Fruit fly (Drosophila melanogaster): Measurements from ENCODE around the gene SPE.

The SPE gene

dm6 chr3R:23728086-23728485 is 42.0 kb downstream of the SPE start:
- no peak for TF ChIP-seq BEAF-32 (GFP tag; optimal IDR thresholded peaks at IDR 0.05)
- TF ChIP-seq CG13287 (GFP tag; IDR thresholded peaks at IDR 0.05; ENCODE audit: partially characterized antibody) = peak; percentile 22; the same call in 1 of the 2 replicates
- no peak for TF ChIP-seq cas (GFP tag; IDR thresholded peaks at IDR 0.05)
- peak; percentile 88 for TF ChIP-seq nom (GFP tag; optimal IDR thresholded peaks at IDR 0.05)
- TF ChIP-seq CG17385 (GFP tag; optimal IDR thresholded peaks at IDR 0.05) = peak; percentile 45
- TF ChIP-seq CG10321 (GFP tag; IDR thresholded peaks at IDR 0.05) = no peak
- TF ChIP-seq Drgx (GFP tag; IDR thresholded peaks at IDR 0.05) = peak; percentile 51; the same call in 1 of the 2 replicates
- TF ChIP-seq Tbp (GFP tag; optimal IDR thresholded peaks at IDR 0.05) = no peak
- TF ChIP-seq bsh (GFP tag; optimal IDR thresholded peaks at IDR 0.05) = peak in 1 of 2 experiments; percentile 57
- TF ChIP-seq sob (GFP tag; IDR thresholded peaks at IDR 0.05) = 0 out of 2 replicates have a peak, but pooled peaks have one; percentile 6
- TF ChIP-seq klu (GFP tag; IDR thresholded peaks at IDR 0.05) = no peak
- no peak for TF ChIP-seq odd (GFP tag; optimal IDR thresholded peaks at IDR 0.05)
- TF ChIP-seq Adf1 (GFP tag; IDR thresholded peaks at IDR 0.05) = 0 out of 2 replicates have a peak, but pooled peaks have one; percentile 19
- peak; percentile 28 for TF ChIP-seq CG15514 (GFP tag; optimal IDR thresholded peaks at IDR 0.05)
- TF ChIP-seq CG3726 (GFP tag; IDR thresholded peaks at IDR 0.05) = no peak
- peak; percentile 41 for TF ChIP-seq sens (GFP tag)
- TF ChIP-seq lab (GFP tag; optimal IDR thresholded peaks at IDR 0.05) = peak; percentile 29
- TF ChIP-seq CG3847 (GFP tag; IDR thresholded peaks at IDR 0.05) = no peak
- TF ChIP-seq nerfin-2 (GFP tag; IDR thresholded peaks at IDR 0.05; ENCODE audit: partially characterized antibody) = 0 out of 2 replicates have a peak, but pooled peaks have one; percentile 9
- TF ChIP-seq CG1233 (GFP tag; optimal IDR thresholded peaks at IDR 0.05) = no peak
- peak in 1 of 2 experiments; percentile 31 for TF ChIP-seq Trl (optimal IDR thresholded peaks at IDR 0.05)
- no peak for TF ChIP-seq Trl (GFP tag; optimal IDR thresholded peaks at IDR 0.05)
- TF ChIP-seq Rx (GFP tag; IDR thresholded peaks at IDR 0.05) = no peak
- no peak for TF ChIP-seq HLHmδ (GFP tag; optimal IDR thresholded peaks at IDR 0.05)
- TF ChIP-seq vvl (GFP tag; IDR thresholded peaks at IDR 0.05) = 0 out of 2 replicates have a peak, but pooled peaks have one; percentile 27
- TF ChIP-seq NFAT (GFP tag; IDR thresholded peaks at IDR 0.05) = no peak
- no peak for TF ChIP-seq sens-2 (GFP tag; IDR thresholded peaks at IDR 0.05)
- TF ChIP-seq Ada2b (GFP tag; IDR thresholded peaks at IDR 0.05) = no peak
- TF ChIP-seq CG10543 (GFP tag; optimal IDR thresholded peaks at IDR 0.05) = peak; percentile 0
- TF ChIP-seq CG32532 (GFP tag; IDR thresholded peaks at IDR 0.05) = 0 out of 2 replicates have a peak, but pooled peaks have one; percentile 18

- no peak for TF ChIP-seq CTCF (GFP tag; optimal IDR thresholded peaks at IDR 0.05)
- no peak for TF ChIP-seq nerfin-1 (tag; optimal IDR thresholded peaks at IDR 0.05)
- TF ChIP-seq CG31388 (GFP tag; optimal IDR thresholded peaks at IDR 0.05) = no peak
- TF ChIP-seq CG17186 (GFP tag; optimal IDR thresholded peaks at IDR 0.05) = no peak
- no peak for TF ChIP-seq tap (tag; optimal IDR thresholded peaks at IDR 0.05)
- peak; percentile 86 for TF ChIP-seq CG18599 (GFP tag; optimal IDR thresholded peaks at IDR 0.05)
- TF ChIP-seq CG8924 (tag; optimal IDR thresholded peaks at IDR 0.05) = peak; percentile 17
- TF ChIP-seq HmgZ (tag; optimal IDR thresholded peaks at IDR 0.05) = peak; percentile 57
- peak; percentile 16 for TF ChIP-seq her (GFP tag; optimal IDR thresholded peaks at IDR 0.05)
- TF ChIP-seq CG7928 (GFP tag; optimal IDR thresholded peaks at IDR 0.05) = no peak
- TF ChIP-seq CG3838 (GFP tag; optimal IDR thresholded peaks at IDR 0.05) = no peak
- TF ChIP-seq zen (tag; optimal IDR thresholded peaks at IDR 0.05) = peak; percentile 57
- no peak for TF ChIP-seq nom (GFP tag; optimal IDR thresholded peaks at IDR 0.05)
- no peak for TF ChIP-seq Lpt (GFP tag; optimal IDR thresholded peaks at IDR 0.05)
- TF ChIP-seq Hsf (GFP tag; optimal IDR thresholded peaks at IDR 0.05) = no peak
- TF ChIP-seq Hr39 (optimal IDR thresholded peaks at IDR 0.05) = no peak
- peak; percentile 65 for TF ChIP-seq CG7987 (GFP tag; optimal IDR thresholded peaks at IDR 0.05)
- TF ChIP-seq D19A (tag; optimal IDR thresholded peaks at IDR 0.05) = no peak
- TF ChIP-seq ac (GFP tag; optimal IDR thresholded peaks at IDR 0.05) = no peak
- TF ChIP-seq CG2678 (tag; optimal IDR thresholded peaks at IDR 0.05) = peak; percentile 67
- TF ChIP-seq Poxn (GFP tag; IDR thresholded peaks at IDR 0.05) = no peak
- no peak for TF ChIP-seq CG11696 (GFP tag; IDR thresholded peaks at IDR 0.05)
- peak; percentile 60 for TF ChIP-seq MTF-1 (GFP tag; optimal IDR thresholded peaks at IDR 0.05; ENCODE audit: borderline replicate concordance)
- TF ChIP-seq da (GFP tag; optimal IDR thresholded peaks at IDR 0.05) = no peak
These were observed 43.0 kb downstream of the SPE start for dm6 chr3R:23729066-23729465.
